Fruit fly (Drosophila melanogaster) whole organism, embryonic: ENCODE data around the gene lin-52.
A peak's percentile ranks its signal among the peaks of the same experiment; 100 is the strongest.

Experiments used
- Asciz ChIP-seq: fragments of 200-800 bp; sonication (Bioruptor generic); optimal IDR thresholded peaks from 2 replicates; lab custom pipeline; 2017; ENCODE audit warnings: missing biosample characterization, mild to moderate bottlenecking, missing genetic modification characterization, missing genetic modification reagents
- Atf3 ChIP-seq: fragments of 200-800 bp; sonication (Bioruptor generic); optimal IDR thresholded peaks from 3 replicates; lab custom pipeline; 2016; ENCODE audit warnings: missing biosample characterization, missing genetic modification characterization
- Blimp-1 ChIP-seq: fragments of 200-800 bp; sonication (Bioruptor generic); optimal IDR thresholded peaks from 3 replicates; lab custom pipeline; 2018; ENCODE audit warnings: missing biosample characterization, missing genetic modification characterization, mild to moderate bottlenecking, moderate library complexity, missing genetic modification reagents
- CG10274 ChIP-seq: fragments of 200-800 bp; sonication (Bioruptor generic); optimal IDR thresholded peaks from 3 replicates; lab custom pipeline; 2017; ENCODE audit warnings: missing biosample characterization, mild to moderate bottlenecking, missing genetic modification characterization
- CG10366 ChIP-seq: fragments of 200-800 bp; sonication (Bioruptor generic); IDR thresholded peaks from 2 replicates; pipeline ENCODE4 v1.3.6; 2022; ENCODE audit warnings: missing biosample characterization, missing genetic modification characterization
- CG10979 ChIP-seq: fragments of 200-800 bp; sonication (Bioruptor generic); optimal IDR thresholded peaks from 2 replicates; lab custom pipeline; 2018; ENCODE audit warnings: missing biosample characterization, mild to moderate bottlenecking, missing genetic modification characterization, moderate library complexity
- CG12104 ChIP-seq: fragments of 200-800 bp; sonication (Bioruptor generic); optimal IDR thresholded peaks from 3 replicates; lab custom pipeline; 2016; ENCODE audit warnings: missing biosample characterization, missing genetic modification characterization
- CG12236 ChIP-seq: fragments of 200-800 bp; sonication (Bioruptor generic); optimal IDR thresholded peaks from 2 replicates; lab custom pipeline; 2016; ENCODE audit warnings: missing biosample characterization, missing genetic modification characterization
- CG12769 ChIP-seq: fragments of 200-800 bp; sonication (Bioruptor generic); optimal IDR thresholded peaks from 2 replicates; lab custom pipeline; 2019; ENCODE audit warnings: missing biosample characterization, mild to moderate bottlenecking, missing genetic modification characterization, moderate library complexity
- CG13775 ChIP-seq: fragments of 200-800 bp; sonication (Bioruptor generic); optimal IDR thresholded peaks from 3 replicates; lab custom pipeline; 2017; ENCODE audit warnings: missing biosample characterization, mild to moderate bottlenecking, missing genetic modification characterization
- CG3407 ChIP-seq: fragments of 200-800 bp; sonication (Bioruptor generic); optimal IDR thresholded peaks from 2 replicates; lab custom pipeline; 2018; ENCODE audit warnings: missing biosample characterization, mild to moderate bottlenecking, missing genetic modification characterization
- CG34224 ChIP-seq: fragments of 200-800 bp; sonication (Bioruptor generic); IDR thresholded peaks from 3 replicates; pipeline ENCODE4 v1.3.6; 2022; ENCODE audit warnings: missing biosample characterization, missing genetic modification characterization; ENCODE audit not compliant: partially characterized antibody
- CG3726 ChIP-seq: fragments of 200-800 bp; sonication (Bioruptor generic); IDR thresholded peaks from 3 replicates; pipeline ENCODE4, ENCODE4 v1.3.6; 2022; ENCODE audit warnings: missing biosample characterization, missing genetic modification characterization
- CG4707 ChIP-seq: fragments of 200-800 bp; sonication (Bioruptor generic); optimal IDR thresholded peaks from 2 replicates; lab custom pipeline; 2018; ENCODE audit warnings: missing biosample characterization, mild to moderate bottlenecking, missing genetic modification characterization, moderate library complexity
- CG6654 ChIP-seq: fragments of 200-800 bp; sonication (Bioruptor generic); optimal IDR thresholded peaks from 2 replicates; lab custom pipeline; 2017; ENCODE audit warnings: missing biosample characterization, mild to moderate bottlenecking, missing genetic modification characterization
- CG6765 ChIP-seq: fragments of 200-800 bp; sonication (Bioruptor generic); optimal IDR thresholded peaks from 3 replicates; lab custom pipeline; 2017; ENCODE audit warnings: missing biosample characterization, mild to moderate bottlenecking, missing genetic modification characterization
- CG7963 ChIP-seq: fragments of 200-800 bp; sonication (Bioruptor generic); IDR thresholded peaks from 3 replicates; pipeline ENCODE4 v1.3.6; 2022; ENCODE audit warnings: missing biosample characterization, missing genetic modification characterization; ENCODE audit not compliant: partially characterized antibody
- CG8478 ChIP-seq: fragments of >200 bp; optimal IDR thresholded peaks from 2 replicates; lab custom pipeline; 2018
- CG8765 ChIP-seq: fragments of 200-800 bp; sonication (Bioruptor generic); IDR thresholded peaks from 2 replicates; pipeline ENCODE4 v1.3.6; 2022; ENCODE audit warnings: missing biosample characterization, missing genetic modification characterization
- CG9797 ChIP-seq: fragments of 200-800 bp; sonication (Bioruptor generic); optimal IDR thresholded peaks from 3 replicates; lab custom pipeline; 2018; ENCODE audit warnings: missing biosample characterization, mild to moderate bottlenecking, missing genetic modification characterization
- Chrac-16 ChIP-seq: fragments of 200-800 bp; sonication (Bioruptor generic); optimal IDR thresholded peaks from 3 replicates; lab custom pipeline; 2016; ENCODE audit warnings: missing biosample characterization, missing genetic modification characterization
- Dfd ChIP-seq, 2 experiments: fragments of >200 bp; optimal IDR thresholded peaks; 2 replicates each; lab custom pipeline; 2017; ENCODE audit warnings: missing biosample characterization in 2 of 2, missing genetic modification characterization in 2 of 2
- HLH3B ChIP-seq: fragments of 200-800 bp; sonication (Bioruptor generic); IDR thresholded peaks from 2 replicates; pipeline ENCODE4 v1.3.6; 2022; ENCODE audit warnings: missing biosample characterization, missing genetic modification characterization
- Hr3 ChIP-seq: fragments of 200-800 bp; sonication (Bioruptor generic); optimal IDR thresholded peaks from 3 replicates; lab custom pipeline; 2016; ENCODE audit warnings: missing biosample characterization, missing genetic modification characterization
- MESR4 ChIP-seq: fragments of 200-800 bp; sonication (Bioruptor generic); optimal IDR thresholded peaks from 2 replicates; lab custom pipeline; 2018; ENCODE audit warnings: missing biosample characterization, mild to moderate bottlenecking, missing genetic modification characterization, moderate library complexity
- Mad ChIP-seq: fragments of 200-800 bp; sonication (Bioruptor generic); optimal IDR thresholded peaks from 2 replicates; lab custom pipeline; 2016; ENCODE audit warnings: missing biosample characterization, missing genetic modification characterization
- Max ChIP-seq: fragments of 200-800 bp; sonication (Bioruptor generic); optimal IDR thresholded peaks from 2 replicates; lab custom pipeline; 2016; ENCODE audit warnings: missing biosample characterization, mild to moderate bottlenecking, missing genetic modification characterization
- Myb ChIP-seq: fragments of 200-800 bp; sonication (Bioruptor generic); optimal IDR thresholded peaks from 2 replicates; lab custom pipeline; 2016; ENCODE audit warnings: missing biosample characterization, missing genetic modification characterization
- NfI ChIP-seq: fragments of 200-800 bp; sonication (Bioruptor generic); optimal IDR thresholded peaks from 3 replicates; lab custom pipeline; 2018; ENCODE audit warnings: missing biosample characterization, mild to moderate bottlenecking, missing genetic modification characterization, moderate library complexity
- Rfx ChIP-seq: fragments of 200-800 bp; sonication (Bioruptor generic); IDR thresholded peaks from 2 replicates; pipeline ENCODE4 v1.3.6; 2022; ENCODE audit warnings: missing biosample characterization, missing genetic modification characterization
- Side ChIP-seq: fragments of 200-800 bp; sonication (Bioruptor generic); optimal IDR thresholded peaks from 2 replicates; lab custom pipeline; 2016; ENCODE audit warnings: missing biosample characterization, missing genetic modification characterization
- Sry-δ ChIP-seq: fragments of 200-800 bp; sonication (Bioruptor generic); optimal IDR thresholded peaks from 2 replicates; lab custom pipeline; 2016; ENCODE audit warnings: missing biosample characterization, missing genetic modification characterization
- abd-A ChIP-seq: fragments of 200-800 bp; sonication (Bioruptor generic); optimal IDR thresholded peaks from 3 replicates; lab custom pipeline; 2019; ENCODE audit warnings: missing biosample characterization, mild to moderate bottlenecking, missing genetic modification characterization, moderate library complexity
- bigmax ChIP-seq: fragments of 200-800 bp; sonication (Bioruptor generic); optimal IDR thresholded peaks from 2 replicates; lab custom pipeline; 2018; ENCODE audit warnings: missing biosample characterization, mild to moderate bottlenecking, missing genetic modification characterization
- crol ChIP-seq: fragments of 200-800 bp; sonication (Bioruptor generic); IDR thresholded peaks from 2 replicates; pipeline ENCODE4 v1.3.6; 2022; ENCODE audit warnings: missing biosample characterization, missing genetic modification characterization
- dimm ChIP-seq: fragments of 200-800 bp; sonication (Bioruptor generic); IDR thresholded peaks from 2 replicates; pipeline ENCODE4 v1.3.6; 2022; ENCODE audit warnings: missing biosample characterization, missing genetic modification characterization
- dm ChIP-seq: fragments of 200-800 bp; sonication (Bioruptor generic); optimal IDR thresholded peaks from 3 replicates; lab custom pipeline; 2016; ENCODE audit warnings: missing biosample characterization, missing genetic modification characterization
- dmrt11E ChIP-seq: fragments of 200-800 bp; sonication (Bioruptor generic); optimal IDR thresholded peaks from 3 replicates; lab custom pipeline; 2018; ENCODE audit warnings: missing biosample characterization, mild to moderate bottlenecking, missing genetic modification characterization, moderate library complexity
- en ChIP-seq: fragments of 200-800 bp; sonication (Bioruptor generic); optimal IDR thresholded peaks from 2 replicates; lab custom pipeline; 2016; ENCODE audit warnings: missing biosample characterization, missing genetic modification characterization
- fd3F ChIP-seq: fragments of 200-800 bp; sonication (Bioruptor generic); optimal IDR thresholded peaks from 2 replicates; lab custom pipeline; 2018; ENCODE audit warnings: missing biosample characterization, mild to moderate bottlenecking, missing genetic modification characterization, moderate library complexity
- gsb ChIP-seq: fragments of 200-800 bp; sonication (Bioruptor generic); IDR thresholded peaks from 2 replicates; pipeline ENCODE4 v1.3.6; 2022; ENCODE audit warnings: missing biosample characterization, missing genetic modification characterization
- kni ChIP-seq: fragments of 200-800 bp; sonication (Bioruptor generic); optimal IDR thresholded peaks from 3 replicates; lab custom pipeline; 2017; ENCODE audit warnings: mild to moderate bottlenecking, missing biosample characterization, missing genetic modification reagents, missing genetic modification characterization
- knrl ChIP-seq: fragments of 200-800 bp; sonication (Bioruptor generic); IDR thresholded peaks from 3 replicates; pipeline ENCODE4 v1.3.6; 2022; ENCODE audit warnings: missing biosample characterization, missing genetic modification characterization; ENCODE audit not compliant: partially characterized antibody
- org-1 ChIP-seq: fragments of 200-800 bp; sonication (Bioruptor generic); optimal IDR thresholded peaks from 2 replicates; lab custom pipeline; 2017; ENCODE audit warnings: missing biosample characterization, missing genetic modification characterization
- prd ChIP-seq, 3 experiments: fragments of >200 bp in 2 of 3; fragments of 200-800 bp in 1 of 3; sonication (Bioruptor generic) in 1 of 3; optimal IDR thresholded peaks in 2 of 3; IDR thresholded peaks in 1 of 3; 2 replicates in 2 of 3; 3 replicates in 1 of 3; pipeline versions ENCODE4 v1.3.6 to Lab custom; 2017 to 2022; ENCODE audit warnings: missing biosample characterization in 1 of 3, missing genetic modification characterization in 1 of 3
- pum ChIP-seq: fragments of 200-800 bp; sonication (Bioruptor generic); optimal IDR thresholded peaks from 2 replicates; lab custom pipeline; 2016; ENCODE audit warnings: missing biosample characterization, missing genetic modification characterization
- seq ChIP-seq: fragments of 200-800 bp; sonication (Bioruptor generic); IDR thresholded peaks from 2 replicates; pipeline ENCODE4 v1.3.6; 2022; ENCODE audit warnings: missing biosample characterization, missing genetic modification characterization
- sima ChIP-seq: fragments of 200-800 bp; sonication (Bioruptor generic); optimal IDR thresholded peaks from 2 replicates; lab custom pipeline; 2016; ENCODE audit warnings: missing biosample characterization, missing genetic modification characterization
- sisA ChIP-seq: fragments of 200-800 bp; sonication (Bioruptor generic); IDR thresholded peaks from 2 replicates; pipeline ENCODE4 v1.3.6; 2022; ENCODE audit warnings: missing biosample characterization, missing genetic modification characterization
- slp2 ChIP-seq: fragments of 200-800 bp; sonication (Bioruptor generic); optimal IDR thresholded peaks from 2 replicates; lab custom pipeline; 2016; ENCODE audit warnings: missing biosample characterization, missing genetic modification characterization
- stc ChIP-seq: fragments of 200-800 bp; sonication (Bioruptor generic); IDR thresholded peaks from 2 replicates; pipeline ENCODE4 v1.3.6; 2022; ENCODE audit warnings: missing biosample characterization, missing genetic modification characterization
- vvl ChIP-seq: fragments of 200-800 bp; sonication (Bioruptor generic); IDR thresholded peaks from 2 replicates; pipeline ENCODE4 v1.3.6; 2022; ENCODE audit warnings: missing biosample characterization, missing genetic modification characterization

Gene lin-52

DNA sequence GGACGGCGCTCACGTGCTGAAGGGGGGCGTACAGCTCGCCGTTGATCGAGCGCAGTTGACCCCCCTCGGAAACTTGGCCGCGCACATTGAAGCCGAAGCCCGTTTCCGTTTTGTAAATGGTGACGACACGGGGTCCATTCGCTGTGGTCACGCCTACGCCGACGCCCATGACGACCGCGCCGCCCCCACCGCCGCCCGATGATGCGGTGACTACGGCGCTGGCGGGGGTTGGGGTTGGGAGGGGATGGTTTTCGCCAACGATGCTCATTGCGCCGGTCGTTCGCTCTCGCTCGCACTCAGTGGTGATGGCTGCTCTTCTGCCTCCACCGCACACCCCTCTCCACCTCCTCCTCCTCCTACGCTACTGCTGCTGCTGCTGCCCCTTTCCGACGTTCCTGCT, 17.6 kb downstream of the lin-52 start (continued):
- TF ChIP-seq Hr3 (GFP tag; lab: Kevin White, UChicago) (no peak), fd3F (GFP tag; lab: Kevin White, UChicago) (no peak), CG10366 (0 out of 2 replicates have a peak, but pooled peaks have one; percentile 11), CG3407 (no peak), dm (no peak), gsb (no peak), en (no peak), prd (optimal IDR thresholded peaks at IDR 0.05; lab: Kevin White, UChicago) (no peak), prd (GFP tag; IDR thresholded peaks at IDR 0.05; lab: Robert Waterston, UW) (peak; percentile 37; the same call in 1 of the 3 replicates), CG8478 (lab: Kevin White, UChicago) (no peak), CG12236 (GFP tag; lab: Kevin White, UChicago) (no peak), CG12769 (tag; lab: Kevin White, UChicago) (peak; percentile 76), Side (GFP tag; lab: Kevin White, UChicago) (no peak), MESR4 (GFP tag; lab: Kevin White, UChicago) (no peak), dmrt11E (tag; lab: Kevin White, UChicago) (no peak), CG12104 (no peak), crol (GFP tag; lab: Robert Waterston, UW) (peak; percentile 99), CG34224 (no peak), Mad (GFP tag; lab: Kevin White, UChicago) (no peak), vvl (peak; percentile 76), Myb (GFP tag; lab: Kevin White, UChicago) (no peak), dimm (GFP tag; lab: Robert Waterston, UW) (no peak), sisA (peak; percentile 32; the same call in 1 of the 2 replicates), knrl (GFP tag; lab: Robert Waterston, UW) (no peak), bigmax (no peak), slp2 (GFP tag; lab: Kevin White, UChicago) (no peak), Atf3 (GFP tag; lab: Kevin White, UChicago) (no peak), org-1 (no peak), CG7963 (GFP tag; lab: Robert Waterston, UW) (no peak), CG6654 (GFP tag; lab: Kevin White, UChicago) (no peak), Rfx (peak; percentile 57)

DNA sequence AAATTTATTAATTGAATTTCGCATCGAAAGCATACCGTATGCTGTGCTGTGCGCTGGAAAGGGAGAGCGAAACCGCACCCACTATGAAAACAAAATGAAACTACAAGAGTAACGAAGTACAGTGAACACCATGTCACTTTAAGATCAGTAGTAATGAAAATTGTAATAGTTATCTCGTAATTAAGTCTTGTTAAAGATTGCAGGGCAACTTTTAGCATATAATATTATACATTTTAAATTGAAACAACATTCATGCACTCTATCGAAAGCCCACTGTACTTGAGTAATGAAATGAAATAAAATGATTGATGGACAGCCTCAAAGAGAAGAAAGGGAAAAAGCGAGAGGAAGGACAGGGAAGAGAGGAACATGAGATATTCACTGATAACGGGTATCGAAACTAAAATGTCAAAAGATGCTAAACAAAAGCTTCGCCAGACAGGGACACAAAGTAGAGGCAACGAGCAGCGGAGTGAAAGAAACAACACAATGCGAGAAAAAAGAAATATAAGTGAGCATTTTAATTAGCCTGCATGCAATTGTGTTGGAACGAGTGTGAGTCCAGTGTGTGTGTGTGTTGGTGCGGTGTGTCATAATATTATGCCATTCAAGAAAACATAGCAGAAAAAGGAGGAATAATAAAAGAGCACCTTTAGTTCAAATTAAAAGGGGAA, 19.4 kb downstream of the lin-52 start:
- TF ChIP-seq stc (GFP tag; lab: Robert Waterston, UW), result peak; percentile 81
- TF ChIP-seq CG4707 (GFP tag; lab: Kevin White, UChicago), result peak; percentile 54
- TF ChIP-seq abd-A (tag; lab: Kevin White, UChicago), result no peak
- peak; percentile 71 for TF ChIP-seq seq (GFP tag; lab: Robert Waterston, UW)
- TF ChIP-seq Max (GFP tag; lab: Kevin White, UChicago), result peak; percentile 27
- TF ChIP-seq CG8765, result peak; percentile 71
- no peak for TF ChIP-seq Sry-δ (GFP tag; lab: Kevin White, UChicago)
- peak; percentile 49 for TF ChIP-seq Asciz (GFP tag; lab: Kevin White, UChicago)
- TF ChIP-seq pum, result peak; percentile 60
- TF ChIP-seq Blimp-1 (GFP tag; lab: Kevin White, UChicago), result peak; percentile 67
- no peak for TF ChIP-seq Dfd (GFP tag; optimal IDR thresholded peaks at IDR 0.05; lab: Kevin White, UChicago)
- peak; percentile 70 for TF ChIP-seq Chrac-16 (GFP tag; lab: Kevin White, UChicago)
- peak; percentile 56 for TF ChIP-seq CG10979 (tag; lab: Kevin White, UChicago)
- 0 out of 3 replicates have a peak, but pooled peaks have one; percentile 44 for TF ChIP-seq CG3726 (GFP tag; lab: Robert Waterston, UW)
- peak; percentile 78 for TF ChIP-seq HLH3B (GFP tag; lab: Robert Waterston, UW)
- peak; percentile 44 for TF ChIP-seq CG13775 (GFP tag; lab: Kevin White, UChicago)
- TF ChIP-seq dmrt11E (tag; lab: Kevin White, UChicago), result peak; percentile 73
- no peak for TF ChIP-seq CG9797
- no peak for TF ChIP-seq kni
- peak; percentile 71 for TF ChIP-seq NfI
- TF ChIP-seq CG10274 (GFP tag; lab: Kevin White, UChicago), result no peak
- no peak for TF ChIP-seq sima (GFP tag; lab: Kevin White, UChicago)
- no peak for TF ChIP-seq CG6765
